Fruit fly (Drosophila melanogaster): ENCODE data around the gene cad.

The cad gene

dm6 chr2L:20752160-20752559 lies 18.4 kb upstream of the cad start, which contains the start of the genes Amacr and Ns4 (continued):
- TF ChIP-seq gce (GFP tag; IDR thresholded peaks at IDR 0.05) = no peak
- TF ChIP-seq CG7963 (GFP tag; IDR thresholded peaks at IDR 0.05; ENCODE audit: partially characterized antibody) = no peak
- TF ChIP-seq CG16813 (GFP tag; IDR thresholded peaks at IDR 0.05; ENCODE audit: partially characterized antibody) = 0 out of 3 replicates have a peak, but pooled peaks have one; percentile 25
- peak; percentile 49 for TF ChIP-seq ERR (GFP tag; optimal IDR thresholded peaks at IDR 0.05)
- peak; percentile 45; the same call in 1 of the 2 replicates for TF ChIP-seq CG32532 (GFP tag; IDR thresholded peaks at IDR 0.05)
- TF ChIP-seq oc (tag; optimal IDR thresholded peaks at IDR 0.05) = no peak
- TF ChIP-seq CG17568 (GFP tag; optimal IDR thresholded peaks at IDR 0.05) = no peak
- TF ChIP-seq CG2875 (GFP tag; optimal IDR thresholded peaks at IDR 0.05) = no peak
- TF ChIP-seq CG4360 (GFP tag; IDR thresholded peaks at IDR 0.05) = no peak
- TF ChIP-seq CTCF (GFP tag; optimal IDR thresholded peaks at IDR 0.05) = no peak
- TF ChIP-seq Ravus (GFP tag; IDR thresholded peaks at IDR 0.05) = no peak
- no peak for TF ChIP-seq CG8359 (GFP tag; optimal IDR thresholded peaks at IDR 0.05; ENCODE audit: borderline replicate concordance)
- TF ChIP-seq Usf (GFP tag; optimal IDR thresholded peaks at IDR 0.05) = no peak
- no peak for TF ChIP-seq CG6813 (GFP tag; optimal IDR thresholded peaks at IDR 0.05)
- no peak for TF ChIP-seq kah (GFP tag; optimal IDR thresholded peaks at IDR 0.05)
- TF ChIP-seq C15 (GFP tag; IDR thresholded peaks at IDR 0.05) = no peak
- 0 out of 3 replicates have a peak, but pooled peaks have one; percentile 34 for TF ChIP-seq so (GFP tag; IDR thresholded peaks at IDR 0.05)
- no peak for TF ChIP-seq exex (tag; optimal IDR thresholded peaks at IDR 0.05)
- TF ChIP-seq rib (GFP tag; IDR thresholded peaks at IDR 0.05) = peak; percentile 39; the same call in 1 of the 2 replicates
- no peak for TF ChIP-seq CG10654 (GFP tag; optimal IDR thresholded peaks at IDR 0.05)
- TF ChIP-seq CG7987 (GFP tag; optimal IDR thresholded peaks at IDR 0.05) = no peak
- no peak for TF ChIP-seq bbx (GFP tag; IDR thresholded peaks at IDR 0.05; ENCODE audit: partially characterized antibody)
- no peak for TF ChIP-seq CG3163 (GFP tag; optimal IDR thresholded peaks at IDR 0.05)
- peak; percentile 22; the same call in 1 of the 2 replicates for TF ChIP-seq amos (GFP tag; IDR thresholded peaks at IDR 0.05; ENCODE audit: partially characterized antibody)
- peak; percentile 59 for TF ChIP-seq Side (GFP tag; optimal IDR thresholded peaks at IDR 0.05)
- no peak for TF ChIP-seq cad (GFP tag; optimal IDR thresholded peaks at IDR 0.05)
- 0 out of 3 replicates have a peak, but pooled peaks have one; percentile 30 for TF ChIP-seq ci (GFP tag; IDR thresholded peaks at IDR 0.05)
- no peak for TF ChIP-seq Rx (GFP tag; IDR thresholded peaks at IDR 0.05)
- peak; percentile 73 for TF ChIP-seq Rfx (GFP tag; IDR thresholded peaks at IDR 0.05)
- TF ChIP-seq D19B (GFP tag; optimal IDR thresholded peaks at IDR 0.05) = no peak
- TF ChIP-seq Mrtf (GFP tag; IDR thresholded peaks at IDR 0.05) = no peak
- TF ChIP-seq abd-A (tag; optimal IDR thresholded peaks at IDR 0.05) = no peak
- no peak for TF ChIP-seq usp (GFP tag; optimal IDR thresholded peaks at IDR 0.05)
- TF ChIP-seq CG3726 (GFP tag; IDR thresholded peaks at IDR 0.05) = no peak
- peak; percentile 57 for TF ChIP-seq bab2 (GFP tag; optimal IDR thresholded peaks at IDR 0.05)
- peak; percentile 72 for TF ChIP-seq sob (GFP tag; IDR thresholded peaks at IDR 0.05)
- TF ChIP-seq CG17328 (GFP tag; IDR thresholded peaks at IDR 0.05) = peak; percentile 40; the same call in 1 of the 2 replicates
- no peak for TF ChIP-seq CG43689 (GFP tag; IDR thresholded peaks at IDR 0.05)
- no peak for TF ChIP-seq br (optimal IDR thresholded peaks at IDR 0.05)
- peak; percentile 28 for TF ChIP-seq CG8944 (GFP tag; optimal IDR thresholded peaks at IDR 0.05)
- TF ChIP-seq CG15696 (tag; optimal IDR thresholded peaks at IDR 0.05) = no peak
- TF ChIP-seq sisA (GFP tag; IDR thresholded peaks at IDR 0.05) = peak; percentile 54
- TF ChIP-seq Ets65A (GFP tag) = peak; percentile 85
- no peak for TF ChIP-seq CG2889 (GFP tag; IDR thresholded peaks at IDR 0.05)
- peak; percentile 54 for TF ChIP-seq CG12391 (tag; optimal IDR thresholded peaks at IDR 0.05)
- peak; percentile 71 for TF ChIP-seq Myb (GFP tag; optimal IDR thresholded peaks at IDR 0.05)
- no peak for TF ChIP-seq Lim3 (GFP tag; IDR thresholded peaks at IDR 0.05)
- no peak for TF ChIP-seq CG4328 (GFP tag; optimal IDR thresholded peaks at IDR 0.05)
- no peak for TF ChIP-seq CkIIα-i1 (GFP tag; IDR thresholded peaks at IDR 0.05)
- no peak for TF ChIP-seq CG8924 (tag; optimal IDR thresholded peaks at IDR 0.05)
- TF ChIP-seq chif (GFP tag; optimal IDR thresholded peaks at IDR 0.05) = peak; percentile 33 to 47
- no peak for TF ChIP-seq nau (GFP tag; optimal IDR thresholded peaks at IDR 0.05)
- TF ChIP-seq sima (GFP tag; optimal IDR thresholded peaks at IDR 0.05) = no peak

All from whole organism, embryonic.